Fruit fly (Drosophila melanogaster) whole organism, pupa: ENCODE measurements around the gene fok.

ENCODE experiments used
- CG10348 ChIP-seq: fragments of 200-800 bp; sonication (Bioruptor generic); IDR thresholded peaks from 2 replicates; pipeline ENCODE4 v1.3.6; 2022; ENCODE audit warnings: missing biosample characterization, missing genetic modification characterization
- CG13204 ChIP-seq: fragments of 200-800 bp; sonication (Bioruptor generic); optimal IDR thresholded peaks from 2 replicates; lab custom pipeline; 2018; ENCODE audit warnings: missing biosample characterization, mild to moderate bottlenecking, missing genetic modification characterization, moderate library complexity
- CG15710 ChIP-seq: fragments of 200-800 bp; sonication (Bioruptor generic); optimal IDR thresholded peaks from 2 replicates; lab custom pipeline; 2018; ENCODE audit warnings: missing biosample characterization, mild to moderate bottlenecking, missing genetic modification characterization, moderate library complexity
- CG17806 ChIP-seq: fragments of 200-800 bp; sonication (Bioruptor generic); optimal IDR thresholded peaks from 2 replicates; lab custom pipeline; 2018; ENCODE audit warnings: missing biosample characterization, mild to moderate bottlenecking, missing genetic modification characterization, moderate library complexity
- CG32121 ChIP-seq: fragments of 200-800 bp; sonication (Bioruptor generic); IDR thresholded peaks from 2 replicates; pipeline ENCODE4 v1.3.6; 2022; ENCODE audit warnings: missing biosample characterization, missing genetic modification characterization
- CG34367 ChIP-seq: fragments of 200-800 bp; sonication (Bioruptor generic); optimal IDR thresholded peaks from 2 replicates; lab custom pipeline; 2018; ENCODE audit warnings: missing biosample characterization, mild to moderate bottlenecking, missing genetic modification characterization
- EcR ChIP-seq: fragments of 200-800 bp; sonication (Bioruptor generic); optimal IDR thresholded peaks from 3 replicates; lab custom pipeline; 2019; ENCODE audit warnings: missing biosample characterization, missing genetic modification characterization, mild to moderate bottlenecking, moderate library complexity, missing genetic modification reagents
- Pif1B ChIP-seq: fragments of 200-800 bp; sonication (Bioruptor generic); optimal IDR thresholded peaks from 3 replicates; lab custom pipeline; 2016; ENCODE audit warnings: missing biosample characterization, missing genetic modification characterization
- Snoo ChIP-seq: fragments of 200-800 bp; sonication (Bioruptor generic); optimal IDR thresholded peaks from 3 replicates; lab custom pipeline; 2017; ENCODE audit warnings: missing biosample characterization, mild to moderate bottlenecking, missing genetic modification characterization, inconsistent platforms
- gl ChIP-seq: fragments of 200-800 bp; sonication (Bioruptor generic); optimal IDR thresholded peaks from 2 replicates; lab custom pipeline; 2018; ENCODE audit warnings: missing biosample characterization, mild to moderate bottlenecking, missing genetic modification characterization
- rn ChIP-seq: fragments of 200-800 bp; sonication (Bioruptor generic); IDR thresholded peaks from 2 replicates; pipeline ENCODE4 v1.3.6; 2022; ENCODE audit warnings: missing biosample characterization, missing genetic modification characterization

dm6 chr2L:20120388-20121232 is 35.7 kb upstream of the fok start:
- TF ChIP-seq EcR (GFP tag; lab: Kevin White, UChicago): no peak
- peak; percentile 9 for TF ChIP-seq gl (tag; lab: Kevin White, UChicago)
- no peak for TF ChIP-seq CG13204 (GFP tag; lab: Kevin White, UChicago)
- peak; percentile 48 for TF ChIP-seq CG34367 (tag; lab: Kevin White, UChicago)
- no peak for TF ChIP-seq CG10348
- peak; percentile 68 for TF ChIP-seq CG15710 (tag; lab: Kevin White, UChicago)
- peak; percentile 44 for TF ChIP-seq CG17806 (tag; lab: Kevin White, UChicago)
- TF ChIP-seq CG32121 (GFP tag; lab: Robert Waterston, UW): peak; percentile 50; the same call in 1 of the 2 replicates
- TF ChIP-seq Pif1B (GFP tag; lab: Kevin White, UChicago): peak; percentile 55
- peak; percentile 32 for TF ChIP-seq Snoo
- TF ChIP-seq rn (GFP tag; lab: Robert Waterston, UW): peak; percentile 61
